Worm (Caenorhabditis elegans) whole organism, L2 larva: ENCODE measurements around the gene M02D8.7.

Experiments used
- C34F6.9 ChIP-seq: fragments of 150-350 bp; optimal IDR thresholded peaks from 2 replicates; lab custom pipeline; 2014; ENCODE audit warnings: missing biosample characterization, missing genetic modification characterization
- F13H6.1 ChIP-seq: sonication (generic microtip); optimal IDR thresholded peaks from 2 replicates; lab custom pipeline; 2016; ENCODE audit warnings: missing genetic modification characterization, missing compliant biosample characterization
- R02D3.7 ChIP-seq: fragments of 150-350 bp; optimal IDR thresholded peaks from 2 replicates; lab custom pipeline; 2014; ENCODE audit warnings: missing biosample characterization, missing genetic modification characterization
- ZK546.5 ChIP-seq: sonication (generic microtip); optimal IDR thresholded peaks from 2 replicates; lab custom pipeline; 2017; ENCODE audit warnings: missing biosample characterization, missing genetic modification characterization
- aly-2 ChIP-seq: fragments of 150-350 bp; optimal IDR thresholded peaks from 2 replicates; lab custom pipeline; 2014; ENCODE audit warnings: missing biosample characterization, missing genetic modification characterization
- ama-1 ChIP-seq: fragments of 150-350 bp; optimal IDR thresholded peaks from 2 replicates; lab custom pipeline; 2018; ENCODE audit warnings: inconsistent platforms
- crh-2 ChIP-seq: sonication (generic microtip); optimal IDR thresholded peaks from 2 replicates; lab custom pipeline; 2017; ENCODE audit warnings: missing biosample characterization, missing genetic modification characterization
- egl-27 ChIP-seq: sonication (generic microtip); optimal IDR thresholded peaks from 3 replicates; lab custom pipeline; 2017; ENCODE audit warnings: missing biosample characterization, missing genetic modification reagents, missing genetic modification characterization
- elt-1 ChIP-seq: fragments of 150-350 bp; optimal IDR thresholded peaks from 2 replicates; lab custom pipeline; 2014; ENCODE audit warnings: missing biosample characterization, missing genetic modification characterization
- elt-3 ChIP-seq: sonication (generic microtip); optimal IDR thresholded peaks from 2 replicates; lab custom pipeline; 2017; ENCODE audit warnings: missing biosample characterization, missing genetic modification characterization
- fos-1 ChIP-seq: fragments of 150-350 bp; optimal IDR thresholded peaks from 2 replicates; lab custom pipeline; 2014; ENCODE audit warnings: missing biosample characterization, missing genetic modification characterization
- gmeb-1 ChIP-seq: fragments of 150-350 bp; optimal IDR thresholded peaks from 2 replicates; lab custom pipeline; 2014; ENCODE audit warnings: missing biosample characterization, missing genetic modification characterization
- lin-11 ChIP-seq: fragments of 150-350 bp; sonication (generic microtip); optimal IDR thresholded peaks from 2 replicates; lab custom pipeline; 2014; ENCODE audit warnings: missing biosample characterization, missing genetic modification characterization, inconsistent platforms, mixed read lengths
- lin-39 ChIP-seq: fragments of 150-350 bp; optimal IDR thresholded peaks from 2 replicates; lab custom pipeline; 2014; ENCODE audit warnings: missing biosample characterization, missing genetic modification reagents, missing genetic modification characterization
- lsy-2 ChIP-seq, 2 experiments: fragments of 150-350 bp in 1 of 2; sonication (generic microtip) in 1 of 2; optimal IDR thresholded peaks; 2 replicates each; lab custom pipeline; 2014 to 2017; ENCODE audit warnings: missing biosample characterization in 2 of 2, missing genetic modification characterization in 2 of 2
- mab-5 ChIP-seq: fragments of 150-350 bp; optimal IDR thresholded peaks from 2 replicates; lab custom pipeline; 2014; ENCODE audit warnings: missing biosample characterization, missing genetic modification characterization
- mbf-1 ChIP-seq: sonication (generic microtip); optimal IDR thresholded peaks from 2 replicates; lab custom pipeline; 2017; ENCODE audit warnings: missing biosample characterization, missing genetic modification characterization
- mdl-1 ChIP-seq, 2 experiments: fragments of 150-350 bp in 1 of 2; sonication (generic microtip) in 1 of 2; optimal IDR thresholded peaks; 2 replicates each; lab custom pipeline; 2017; ENCODE audit warnings: missing biosample characterization in 2 of 2, missing genetic modification characterization in 2 of 2
- nhr-10 ChIP-seq: sonication (generic microtip); optimal IDR thresholded peaks from 2 replicates; lab custom pipeline; 2017; ENCODE audit warnings: missing biosample characterization, missing genetic modification characterization
- nhr-12 ChIP-seq: fragments of 150-350 bp; optimal IDR thresholded peaks from 2 replicates; lab custom pipeline; 2014; ENCODE audit warnings: missing biosample characterization, missing genetic modification characterization
- nhr-129 ChIP-seq: fragments of 150-350 bp; optimal IDR thresholded peaks from 2 replicates; lab custom pipeline; 2014; ENCODE audit warnings: missing biosample characterization, missing genetic modification characterization
- nhr-21 ChIP-seq: fragments of 150-350 bp; optimal IDR thresholded peaks from 2 replicates; lab custom pipeline; 2014; ENCODE audit warnings: missing biosample characterization, missing genetic modification characterization
- nhr-237 ChIP-seq: fragments of 150-350 bp; optimal IDR thresholded peaks from 2 replicates; lab custom pipeline; 2014; ENCODE audit warnings: missing biosample characterization, missing genetic modification characterization
- nhr-25 ChIP-seq: fragments of 150-350 bp; sonication (generic microtip); optimal IDR thresholded peaks from 3 replicates; lab custom pipeline; 2014; ENCODE audit warnings: missing biosample characterization, missing genetic modification characterization
- skn-1 ChIP-seq: sonication (generic microtip); optimal IDR thresholded peaks from 2 replicates; lab custom pipeline; 2017; ENCODE audit warnings: missing biosample characterization, missing genetic modification characterization
- sma-3 ChIP-seq: sonication (generic microtip); optimal IDR thresholded peaks from 2 replicates; lab custom pipeline; 2016; ENCODE audit warnings: missing genetic modification reagents, missing genetic modification characterization, missing compliant biosample characterization
- sma-9 ChIP-seq, 2 experiments: fragments of 150-350 bp in 1 of 2; sonication (generic microtip) in 1 of 2; optimal IDR thresholded peaks; 2 replicates each; lab custom pipeline; 2014 to 2016; ENCODE audit warnings: missing genetic modification characterization in 2 of 2, mild to moderate bottlenecking in 1 of 2, missing biosample characterization in 1 of 2, missing compliant biosample characterization in 1 of 2, missing genetic modification reagents in 1 of 2, moderate library complexity in 1 of 2
- snpc-4 ChIP-seq: fragments of 150-350 bp; optimal IDR thresholded peaks from 2 replicates; lab custom pipeline; 2014; ENCODE audit warnings: missing biosample characterization, missing genetic modification characterization
- unc-39 ChIP-seq: fragments of 150-350 bp; optimal IDR thresholded peaks from 2 replicates; lab custom pipeline; 2014; ENCODE audit warnings: missing biosample characterization, missing genetic modification characterization
- unc-55 ChIP-seq: fragments of 150-350 bp; sonication (generic microtip); optimal IDR thresholded peaks from 3 replicates; lab custom pipeline; 2014; ENCODE audit warnings: missing biosample characterization, missing genetic modification reagents, missing genetic modification characterization
- unc-62 ChIP-seq: fragments of 150-350 bp; optimal IDR thresholded peaks from 2 replicates; lab custom pipeline; 2014; ENCODE audit warnings: missing biosample characterization, missing genetic modification reagents, missing genetic modification characterization
- zag-1 ChIP-seq: fragments of 150-350 bp; optimal IDR thresholded peaks from 2 replicates; lab custom pipeline; 2014; ENCODE audit warnings: missing biosample characterization, missing genetic modification characterization
- ztf-1 ChIP-seq: fragments of 200-800 bp; sonication (Bioruptor generic); conservative IDR thresholded peaks from 2 replicates; pipeline ENCODE4 v1.3.6; 2022; ENCODE audit warnings: missing genetic modification characterization, missing compliant biosample characterization
- ztf-11 ChIP-seq: sonication (generic microtip); optimal IDR thresholded peaks from 2 replicates; lab custom pipeline; 2017; ENCODE audit warnings: missing biosample characterization, missing genetic modification characterization

The M02D8.7 gene

DNA sequence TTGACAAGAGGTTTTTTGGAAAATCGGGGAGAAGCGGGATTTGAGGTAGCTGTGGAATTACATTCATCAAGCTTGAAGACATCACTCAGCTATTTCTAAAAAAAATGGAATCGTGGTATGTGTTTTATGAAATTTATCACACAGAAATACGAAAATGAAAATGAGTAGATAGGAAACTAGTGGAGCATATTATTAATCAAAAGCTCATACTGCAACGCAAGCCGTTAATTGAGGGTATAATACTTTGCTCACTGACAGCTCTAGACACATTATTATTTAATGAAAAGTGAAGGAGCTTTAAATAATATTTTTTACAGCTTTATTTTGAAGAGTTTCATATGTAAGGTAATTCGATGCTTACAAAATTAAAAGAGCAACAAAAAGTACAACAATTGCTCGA, at the start of gene M02D8.7:
TSS of gene M02D8.7 (minus strand) at position 101 of the 400 bp plus-strand sequence.
- TF ChIP-seq nhr-21 (tag; lab: Kevin White, UChicago) (no peak), snpc-4 (tag; lab: Kevin White, UChicago) (no peak), ztf-11 (tag; lab: Kevin White, UChicago) (no peak), elt-1 (tag; lab: Kevin White, UChicago) (no peak), mab-5 (no peak), crh-2 (tag; lab: Kevin White, UChicago) (no peak), skn-1 (tag; lab: Kevin White, UChicago) (no peak), sma-9 (GFP tag; optimal IDR thresholded peaks at IDR 0.05; lab: Kevin White, UChicago) (no peak), sma-9 (tag; optimal IDR thresholded peaks at IDR 0.05; lab: Kevin White, UChicago) (no peak), C34F6.9 (no peak), ztf-1 (GFP tag; lab: Robert Waterston, UW) (no peak), ZK546.5 (tag; lab: Kevin White, UChicago) (no peak), nhr-25 (tag; lab: Kevin White, UChicago) (no peak), elt-3 (tag; lab: Kevin White, UChicago) (no peak), fos-1 (no peak)

DNA sequence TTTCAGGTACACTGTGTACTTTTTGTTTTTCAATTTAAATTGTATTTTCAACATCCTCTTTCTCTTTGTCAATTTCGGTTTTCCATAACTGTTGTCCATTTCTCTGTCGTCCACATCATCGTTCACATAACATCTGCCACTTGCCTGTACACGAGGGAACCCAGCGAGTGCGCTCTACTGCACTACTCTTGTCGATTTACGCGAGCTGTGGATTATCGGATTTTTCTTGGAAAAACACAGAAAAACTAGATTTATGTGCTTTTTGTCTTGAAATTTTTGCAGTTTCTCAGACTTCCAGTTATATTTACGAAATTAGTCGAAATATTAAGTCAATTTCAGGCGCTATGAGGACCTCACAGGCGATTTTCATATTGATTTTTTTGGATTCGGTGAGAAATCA, 49.0 kb upstream of the M02D8.7 start, which contains the start of gene chup-1:
TSS of gene chup-1 (plus strand) at position 340 of the 400 bp plus-strand sequence.
- TF ChIP-seq nhr-21 (tag; lab: Kevin White, UChicago) (peak; percentile 26), elt-3 (tag; lab: Kevin White, UChicago) (no peak), nhr-129 (tag; lab: Kevin White, UChicago) (peak; percentile 57), sma-3 (GFP tag; lab: Kevin White, UChicago) (peak; percentile 25), ztf-11 (tag; lab: Kevin White, UChicago) (no peak), C34F6.9 (peak; percentile 24), unc-55 (GFP tag; lab: Kevin White, UChicago) (peak; percentile 46), R02D3.7 (tag; lab: Kevin White, UChicago) (peak; percentile 61), snpc-4 (tag; lab: Kevin White, UChicago) (no peak), fos-1 (peak; percentile 30), lsy-2 (tag; optimal IDR thresholded peaks at IDR 0.05; lab: Kevin White, UChicago) (peak in 1 of 2 experiments; percentile 49)
- TF ChIP-seq, all 48 proteins: peak for 8

DNA sequence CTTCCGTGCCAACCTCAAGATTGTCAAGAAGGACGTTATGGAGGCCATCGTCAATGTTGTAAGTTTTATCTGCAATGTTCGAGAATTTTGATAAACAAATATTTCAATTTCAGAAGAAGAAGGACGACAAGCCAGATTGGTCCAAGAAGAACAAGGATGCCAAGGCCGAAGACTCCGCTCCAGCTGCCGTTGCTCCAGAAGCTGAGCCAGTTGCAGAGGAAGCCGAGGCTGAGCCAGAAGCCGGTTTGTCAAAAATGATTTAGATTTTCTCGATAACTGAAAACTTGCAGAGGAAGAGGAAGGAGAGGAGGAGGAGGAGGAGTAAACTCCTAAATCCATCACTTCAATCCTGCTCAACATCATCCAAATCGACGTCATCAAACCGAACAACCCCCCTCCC, 47.3 kb upstream of the M02D8.7 start:
- TF ChIP-seq gmeb-1 (tag; lab: Kevin White, UChicago) (no peak), nhr-237 (tag; lab: Kevin White, UChicago) (no peak), zag-1 (tag; lab: Kevin White, UChicago) (no peak), nhr-21 (tag; lab: Kevin White, UChicago) (no peak), elt-3 (tag; lab: Kevin White, UChicago) (no peak), lin-39 (tag; lab: Kevin White, UChicago) (no peak), ama-1 (lab: Kevin White, UChicago) (no peak), mbf-1 (tag; lab: Kevin White, UChicago) (no peak)

DNA sequence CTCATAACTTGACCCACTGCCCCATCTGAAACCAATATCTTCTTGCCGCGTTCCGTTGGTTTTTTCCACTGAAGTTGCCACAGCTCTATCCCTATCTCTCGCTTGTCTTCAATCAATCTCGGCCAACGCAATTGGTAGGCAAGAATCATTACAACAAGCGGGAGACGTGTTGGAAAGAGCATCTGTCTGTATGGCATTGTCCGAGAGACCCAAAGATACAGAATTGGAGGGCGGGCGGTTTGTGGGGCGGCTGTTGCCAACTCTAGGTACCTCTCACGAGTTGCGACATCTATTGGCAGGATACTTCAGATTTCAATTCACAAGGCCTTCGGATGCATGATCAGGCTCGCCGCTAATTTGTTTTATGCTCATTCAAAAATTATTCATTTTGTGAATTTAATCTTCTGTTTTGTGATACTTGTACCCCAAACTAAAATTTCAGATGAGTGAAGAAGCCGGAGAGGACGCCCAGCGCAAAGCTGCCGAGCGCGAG, 46.3 kb upstream of the M02D8.7 start, which contains the start of gene unc-27:
TSS of gene unc-27 (plus strand) at position 443 of the 493 bp plus-strand sequence.
- TF ChIP-seq F13H6.1 (peak; percentile 59), nhr-129 (tag; lab: Kevin White, UChicago) (peak; percentile 44), elt-3 (tag; lab: Kevin White, UChicago) (no peak)

DNA sequence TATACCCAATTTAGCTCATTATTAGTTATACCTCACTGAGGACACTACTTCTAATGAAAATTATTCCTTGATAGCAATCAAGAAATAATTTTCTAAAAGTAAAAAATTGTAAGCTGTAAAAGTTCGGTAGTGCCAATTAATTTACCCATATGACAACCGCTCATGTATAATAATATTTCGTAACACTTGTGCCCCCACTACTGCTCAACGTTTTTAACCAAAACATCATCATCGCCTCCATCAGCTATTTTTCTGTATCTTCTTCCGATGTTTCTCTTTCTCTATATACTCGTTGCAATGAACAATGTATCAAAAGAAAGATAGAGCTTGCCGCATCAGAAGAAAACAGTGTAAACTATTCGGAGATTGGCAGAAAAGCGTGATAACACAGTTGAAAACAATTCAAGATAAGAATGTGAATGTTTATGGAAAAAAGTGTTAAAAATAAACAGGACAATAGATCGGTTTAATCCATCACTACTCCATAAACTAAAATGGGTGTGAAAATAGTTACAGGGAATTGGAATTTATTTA, 45.0 kb upstream of the M02D8.7 start:
- TF ChIP-seq egl-27, result no peak
- TF ChIP-seq nhr-10 (tag; lab: Kevin White, UChicago), result no peak
- no peak for TF ChIP-seq zag-1 (tag; lab: Kevin White, UChicago)
- TF ChIP-seq nhr-129 (tag; lab: Kevin White, UChicago), result peak; percentile 39
- no peak for TF ChIP-seq nhr-21 (tag; lab: Kevin White, UChicago)
- TF ChIP-seq unc-39 (tag; lab: Kevin White, UChicago), result no peak
- TF ChIP-seq F13H6.1, result peak; percentile 25
- no peak for TF ChIP-seq snpc-4 (tag; lab: Kevin White, UChicago)
- TF ChIP-seq nhr-12 (tag; lab: Kevin White, UChicago), result no peak
- TF ChIP-seq unc-62 (GFP tag; lab: Kevin White, UChicago), result no peak
- TF ChIP-seq aly-2 (tag; lab: Kevin White, UChicago), result no peak
- TF ChIP-seq gmeb-1 (tag; lab: Kevin White, UChicago), result no peak
- TF ChIP-seq lin-39 (tag; lab: Kevin White, UChicago), result no peak
- peak; percentile 28 for TF ChIP-seq sma-9 (GFP tag; optimal IDR thresholded peaks at IDR 0.05; lab: Kevin White, UChicago)
- TF ChIP-seq sma-9 (tag; optimal IDR thresholded peaks at IDR 0.05; lab: Kevin White, UChicago), result no peak
- no peak for TF ChIP-seq ztf-1 (GFP tag; lab: Robert Waterston, UW)
- TF ChIP-seq nhr-25 (tag; lab: Kevin White, UChicago), result no peak
- TF ChIP-seq lin-11 (tag; lab: Kevin White, UChicago), result no peak
- TF ChIP-seq mdl-1 (tag; optimal IDR thresholded peaks at IDR 0.05; lab: Kevin White, UChicago), result no peak
- no peak for TF ChIP-seq C34F6.9
- TF ChIP-seq ztf-11 (tag; lab: Kevin White, UChicago), result no peak
